Worm (Caenorhabditis elegans) whole organism, L4 larva: ENCODE data around the gene crn-5.
A peak's percentile ranks its signal among the peaks of the same experiment; 100 is the strongest.

Experiments
- F26F4.8 ChIP-seq: fragments of 200-800 bp; sonication (Bioruptor generic); conservative IDR thresholded peaks from 2 replicates; pipeline ENCODE4 v1.3.6; 2022; ENCODE audit warnings: missing genetic modification characterization, missing compliant biosample characterization
- F37D6.2 ChIP-seq: sonication (generic microtip); optimal IDR thresholded peaks from 2 replicates; lab custom pipeline; 2016; ENCODE audit warnings: mild to moderate bottlenecking, missing genetic modification characterization, missing compliant biosample characterization
- T26A8.4 ChIP-seq: fragments of 200-800 bp; sonication (Bioruptor generic); IDR thresholded peaks from 2 replicates; pipeline ENCODE4 v1.3.6; 2022; ENCODE audit warnings: missing genetic modification characterization, missing compliant biosample characterization
- Y105C5A.15 ChIP-seq: fragments of 200-800 bp; sonication (Bioruptor generic); IDR thresholded peaks from 2 replicates; pipeline ENCODE4 v1.3.6; 2022; ENCODE audit warnings: missing genetic modification characterization, missing compliant biosample characterization
- Y48G9A.11 ChIP-seq: fragments of 200-800 bp; sonication (Bioruptor generic); IDR thresholded peaks from 2 replicates; pipeline ENCODE4 v1.3.6; 2022; ENCODE audit warnings: missing genetic modification reagents, missing genetic modification characterization, missing compliant biosample characterization
- ZK337.2 ChIP-seq: fragments of 200-800 bp; sonication (Bioruptor generic); IDR thresholded peaks from 2 replicates; pipeline ENCODE4 v1.3.6; 2022; ENCODE audit warnings: missing genetic modification reagents, missing genetic modification characterization, missing compliant biosample characterization
- aha-1 ChIP-seq: fragments of 150-350 bp; peaks from one replicate; lab custom pipeline; 2014; ENCODE audit warnings: missing biosample characterization, missing genetic modification characterization
- aly-2 ChIP-seq: sonication (generic microtip); optimal IDR thresholded peaks from 2 replicates; lab custom pipeline; 2018; ENCODE audit warnings: missing biosample characterization, missing genetic modification characterization
- ama-1 ChIP-seq: fragments of 150-350 bp; optimal IDR thresholded peaks from 2 replicates; lab custom pipeline; 2014; ENCODE audit warnings: inconsistent platforms, mixed read lengths
- arid-1 ChIP-seq: fragments of 200-800 bp; sonication (Bioruptor generic); conservative IDR thresholded peaks from 2 replicates; pipeline ENCODE4 v1.3.6; 2022; ENCODE audit warnings: missing genetic modification reagents, missing genetic modification characterization, missing compliant biosample characterization
- attf-4 ChIP-seq: sonication (generic microtip); optimal IDR thresholded peaks from 3 replicates; lab custom pipeline; 2017; ENCODE audit warnings: missing biosample characterization, missing genetic modification characterization
- ceh-20 ChIP-seq: fragments of 200-800 bp; sonication (Bioruptor generic); IDR thresholded peaks from 2 replicates; pipeline ENCODE4 v1.3.6; 2022; ENCODE audit warnings: missing genetic modification reagents, missing genetic modification characterization, missing compliant biosample characterization
- ceh-28 ChIP-seq: fragments of 150-350 bp; optimal IDR thresholded peaks from 2 replicates; lab custom pipeline; 2014; ENCODE audit warnings: missing biosample characterization, missing genetic modification reagents, missing genetic modification characterization
- ceh-32 ChIP-seq: sonication (generic microtip); optimal IDR thresholded peaks from 2 replicates; lab custom pipeline; 2016; ENCODE audit warnings: mild to moderate bottlenecking, missing genetic modification characterization, missing compliant biosample characterization; ENCODE audit not compliant: poor library complexity
- ceh-82 ChIP-seq: sonication (generic microtip); optimal IDR thresholded peaks from 2 replicates; lab custom pipeline; 2017; ENCODE audit warnings: missing biosample characterization, missing genetic modification characterization
- ctbp-1 ChIP-seq: fragments of 200-800 bp; sonication (Bioruptor generic); IDR thresholded peaks from 2 replicates; pipeline ENCODE4 v1.3.6; 2022; ENCODE audit warnings: missing genetic modification reagents, missing genetic modification characterization, missing compliant biosample characterization
- daf-16 ChIP-seq, 3 experiments: sonication (generic microtip); optimal IDR thresholded peaks; 2 replicates each; lab custom pipeline; 2016 to 2017; ENCODE audit warnings: missing genetic modification characterization in 3 of 3, missing genetic modification reagents in 3 of 3, mild to moderate bottlenecking in 2 of 3, missing compliant biosample characterization in 2 of 3, missing biosample characterization in 1 of 3, moderate library complexity in 1 of 3
- dmd-6 ChIP-seq: fragments of 200-800 bp; sonication (Bioruptor generic); IDR thresholded peaks from 2 replicates; pipeline ENCODE4 v1.3.6; 2022; ENCODE audit warnings: missing genetic modification reagents, missing genetic modification characterization, missing compliant biosample characterization
- egl-43 ChIP-seq: fragments of 200-800 bp; sonication (Bioruptor generic); IDR thresholded peaks from 2 replicates; pipeline ENCODE4 v1.3.6; 2022; ENCODE audit warnings: missing genetic modification reagents, missing genetic modification characterization, missing compliant biosample characterization
- gei-8 ChIP-seq: fragments of 200-800 bp; sonication (Bioruptor generic); optimal IDR thresholded peaks from 2 replicates; lab custom pipeline; 2018; ENCODE audit warnings: mild to moderate bottlenecking, missing genetic modification characterization, missing compliant biosample characterization
- hif-1 ChIP-seq, 2 experiments: sonication (generic microtip); optimal IDR thresholded peaks; 2 replicates each; lab custom pipeline; 2016 to 2017; ENCODE audit warnings: missing compliant biosample characterization in 2 of 2, missing genetic modification characterization in 2 of 2, missing genetic modification reagents in 2 of 2, missing genotype in 2 of 2, mild to moderate bottlenecking in 1 of 2
- hlh-11 ChIP-seq: fragments of 200-800 bp; sonication (Bioruptor generic); optimal IDR thresholded peaks from 2 replicates; lab custom pipeline; 2018; ENCODE audit warnings: mild to moderate bottlenecking, missing genetic modification characterization, missing compliant biosample characterization
- lim-7 ChIP-seq: fragments of 200-800 bp; sonication (Bioruptor generic); IDR thresholded peaks from 2 replicates; pipeline ENCODE4 v1.3.6; 2022; ENCODE audit warnings: missing genetic modification characterization, missing compliant biosample characterization
- lin-13 ChIP-seq: fragments of 150-350 bp; optimal IDR thresholded peaks from 2 replicates; lab custom pipeline; 2014; ENCODE audit warnings: missing biosample characterization, missing genetic modification reagents, missing genetic modification characterization
- lin-39 ChIP-seq: fragments of 150-350 bp; optimal IDR thresholded peaks from 2 replicates; lab custom pipeline; 2014; ENCODE audit warnings: missing biosample characterization, missing genetic modification reagents, missing genetic modification characterization
- lir-3 ChIP-seq: sonication (generic microtip); optimal IDR thresholded peaks from 2 replicates; lab custom pipeline; 2016; ENCODE audit warnings: mild to moderate bottlenecking, missing genetic modification characterization, missing compliant biosample characterization
- madf-5 ChIP-seq, 2 experiments: fragments of 200-800 bp; sonication (Bioruptor generic); IDR thresholded peaks; 2 replicates each; pipeline ENCODE4 v1.3.6; 2022; ENCODE audit warnings: missing compliant biosample characterization in 2 of 2, missing genetic modification characterization in 2 of 2
- madf-9 ChIP-seq: fragments of 200-800 bp; sonication (Bioruptor generic); conservative IDR thresholded peaks from 2 replicates; pipeline ENCODE4 v1.3.6; 2022; ENCODE audit warnings: missing genetic modification reagents, missing genetic modification characterization, missing compliant biosample characterization
- mep-1 ChIP-seq: fragments of 150-350 bp; sonication (generic microtip); optimal IDR thresholded peaks from 3 replicates; lab custom pipeline; 2014; ENCODE audit warnings: missing biosample characterization, missing genetic modification characterization
- mxl-2 ChIP-seq: fragments of 200-800 bp; sonication (Bioruptor generic); conservative IDR thresholded peaks from 2 replicates; pipeline ENCODE4 v1.3.6; 2022; ENCODE audit warnings: missing genetic modification reagents, missing genetic modification characterization, missing compliant biosample characterization
- mxl-3 ChIP-seq: fragments of 200-800 bp; sonication (Bioruptor generic); optimal IDR thresholded peaks from 2 replicates; lab custom pipeline; 2018; ENCODE audit warnings: mild to moderate bottlenecking, missing genetic modification characterization, missing compliant biosample characterization
- nhr-102 ChIP-seq: sonication (generic microtip); optimal IDR thresholded peaks from 2 replicates; lab custom pipeline; 2016; ENCODE audit warnings: mild to moderate bottlenecking, missing genetic modification characterization, moderate library complexity, missing compliant biosample characterization
- nhr-11 ChIP-seq: fragments of 150-350 bp; optimal IDR thresholded peaks from 2 replicates; lab custom pipeline; 2014; ENCODE audit warnings: missing biosample characterization, missing genetic modification characterization
- nhr-111 ChIP-seq: fragments of 200-800 bp; sonication (Bioruptor generic); optimal IDR thresholded peaks from 2 replicates; lab custom pipeline; 2018; ENCODE audit warnings: mild to moderate bottlenecking, missing genetic modification characterization, missing compliant biosample characterization
- nhr-237 ChIP-seq: sonication (generic microtip); optimal IDR thresholded peaks from 2 replicates; lab custom pipeline; 2017; ENCODE audit warnings: missing biosample characterization, missing genetic modification characterization
- nhr-41 ChIP-seq: fragments of 200-800 bp; sonication (Bioruptor generic); IDR thresholded peaks from 2 replicates; pipeline ENCODE4 v1.3.6; 2022; ENCODE audit warnings: missing genetic modification reagents, missing genetic modification characterization, missing compliant biosample characterization
- nhr-42 ChIP-seq: fragments of 200-800 bp; sonication (Bioruptor generic); IDR thresholded peaks from 2 replicates; pipeline ENCODE4 v1.3.6; 2022; ENCODE audit warnings: missing genetic modification characterization, missing compliant biosample characterization
- nhr-6 ChIP-seq: fragments of 150-350 bp; optimal IDR thresholded peaks from 2 replicates; lab custom pipeline; 2014; ENCODE audit warnings: missing biosample characterization, missing genetic modification characterization
- pha-4 ChIP-seq, 2 experiments: fragments of 150-350 bp in 1 of 2; fragments of 200-800 bp in 1 of 2; sonication (Bioruptor generic) in 1 of 2; IDR thresholded peaks in 1 of 2; optimal IDR thresholded peaks in 1 of 2; 2 replicates each; pipeline versions ENCODE4 v1.3.6 to Lab custom; 2014 to 2022; ENCODE audit warnings: missing genetic modification characterization in 2 of 2, missing genetic modification reagents in 2 of 2, missing biosample characterization in 1 of 2, missing compliant biosample characterization in 1 of 2
- pqm-1 ChIP-seq: sonication (generic microtip); optimal IDR thresholded peaks from 2 replicates; lab custom pipeline; 2017; ENCODE audit warnings: missing biosample characterization, missing genetic modification characterization
- rbr-2 ChIP-seq: sonication (generic microtip); optimal IDR thresholded peaks from 2 replicates; lab custom pipeline; 2016; ENCODE audit warnings: missing genotype, missing genetic modification characterization, missing compliant biosample characterization
- saeg-2 ChIP-seq: fragments of 200-800 bp; sonication (Bioruptor generic); IDR thresholded peaks from 2 replicates; pipeline ENCODE4 v1.3.6; 2022; ENCODE audit warnings: missing genetic modification reagents, missing genetic modification characterization, missing compliant biosample characterization
- spr-1 ChIP-seq: sonication (generic microtip); optimal IDR thresholded peaks from 2 replicates; lab custom pipeline; 2016; ENCODE audit warnings: mild to moderate bottlenecking, missing genetic modification characterization, missing compliant biosample characterization
- spr-3 ChIP-seq: fragments of 200-800 bp; sonication (Bioruptor generic); optimal IDR thresholded peaks from 2 replicates; lab custom pipeline; 2018; ENCODE audit warnings: mild to moderate bottlenecking, missing genetic modification characterization, missing compliant biosample characterization
- unc-39 ChIP-seq: sonication (generic microtip); optimal IDR thresholded peaks from 2 replicates; lab custom pipeline; 2017; ENCODE audit warnings: missing biosample characterization, missing genetic modification characterization
- vab-7 ChIP-seq: fragments of 200-800 bp; sonication (Bioruptor generic); IDR thresholded peaks from 2 replicates; pipeline ENCODE4 v1.3.6; 2022; ENCODE audit warnings: missing genetic modification reagents, missing genetic modification characterization, missing compliant biosample characterization
- zip-11 ChIP-seq: fragments of 200-800 bp; sonication (Bioruptor generic); IDR thresholded peaks from 2 replicates; pipeline ENCODE4 v1.3.6; 2022; ENCODE audit warnings: missing genetic modification characterization, missing compliant biosample characterization

The crn-5 gene

DNA sequence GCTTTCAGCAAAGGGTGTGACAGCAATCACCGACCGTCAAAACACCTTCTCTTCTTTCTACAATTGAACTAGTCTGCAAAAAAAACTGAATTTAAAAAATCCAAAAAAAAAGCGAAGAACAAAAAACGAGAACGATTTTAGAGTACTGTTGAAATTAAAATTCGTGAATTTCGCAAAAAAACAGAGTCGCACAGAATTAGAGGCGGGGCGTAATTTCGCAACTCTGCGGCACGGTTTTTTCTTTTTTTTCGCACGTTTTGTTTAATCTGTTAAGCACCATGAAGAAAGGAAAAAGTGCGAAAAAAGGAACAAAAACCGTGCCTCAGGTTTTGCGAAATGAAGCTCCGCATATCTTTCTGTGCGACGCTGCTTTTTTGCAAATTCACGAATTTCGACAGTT, 37.6 kb upstream of the crn-5 start, which contains the start of gene mnk-1:
TSS of gene mnk-1 (minus strand) at position 73 of the 400 bp plus-strand sequence.
- no peak for TF ChIP-seq ceh-82 (tag; lab: Kevin White, UChicago)
- TF ChIP-seq ceh-20 (GFP tag; lab: Robert Waterston, UW) = no peak
- TF ChIP-seq aha-1 (tag; lab: Kevin White, UChicago) = peak; percentile 87

DNA sequence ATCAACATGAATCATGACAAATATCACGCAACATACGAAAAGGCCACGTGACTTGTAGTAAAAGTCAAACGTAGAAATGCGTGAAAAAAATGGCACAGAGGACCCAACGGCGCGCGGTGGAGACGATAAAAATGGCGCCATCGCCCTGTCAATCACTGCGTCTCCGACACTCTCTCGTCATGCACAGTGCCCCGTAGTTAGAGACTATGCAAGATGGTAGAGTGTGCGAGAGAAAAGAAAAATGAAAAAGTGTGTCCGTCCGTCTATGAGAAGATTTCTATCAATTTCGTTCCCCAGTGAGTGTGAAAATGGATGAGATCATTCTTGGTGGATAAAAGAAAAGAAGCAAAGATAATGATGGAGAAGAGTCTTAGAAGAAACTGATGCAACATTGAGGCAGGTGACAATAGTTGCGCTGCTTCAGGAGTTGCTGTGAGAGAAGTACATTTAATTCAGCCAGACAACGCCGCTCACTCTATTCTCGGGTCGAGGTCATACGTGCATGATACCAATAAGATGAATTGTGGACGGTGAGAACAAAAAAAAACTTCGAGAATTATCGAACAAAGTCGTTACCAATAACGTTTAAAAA, 37.0 kb upstream of the crn-5 start:
- TF ChIP-seq nhr-102 (tag; lab: Kevin White, UChicago) (peak; percentile 40), saeg-2 (peak; percentile 70), vab-7 (0 out of 2 replicates have a peak, but pooled peaks have one; percentile 23), nhr-237 (tag; lab: Kevin White, UChicago) (no peak), ceh-32 (tag; lab: Kevin White, UChicago) (no peak), daf-16 (GFP tag; optimal IDR thresholded peaks at IDR 0.05; lab: Kevin White, UChicago) (peak in 1 of 2 experiments; percentile 26), daf-16 (tag; optimal IDR thresholded peaks at IDR 0.05; lab: Kevin White, UChicago) (peak; percentile 26), hlh-11 (peak; percentile 85), zip-11 (GFP tag; lab: Robert Waterston, UW) (no peak), egl-43 (GFP tag; lab: Robert Waterston, UW) (peak; percentile 3; the same call in 1 of the 2 replicates), pha-4 (GFP tag; IDR thresholded peaks at IDR 0.05; lab: Robert Waterston, UW) (no peak), pha-4 (tag; optimal IDR thresholded peaks at IDR 0.05; lab: Kevin White, UChicago) (no peak), ama-1 (lab: Kevin White, UChicago) (peak; percentile 57), rbr-2 (tag; lab: Kevin White, UChicago) (no peak), arid-1 (GFP tag; lab: Robert Waterston, UW) (no peak; the same call in 1 of the 2 replicates), nhr-42 (GFP tag; lab: Robert Waterston, UW) (no peak), attf-4 (tag; lab: Kevin White, UChicago) (no peak), F26F4.8 (GFP tag; lab: Robert Waterston, UW) (no peak), lim-7 (GFP tag; lab: Robert Waterston, UW) (no peak), gei-8 (GFP tag; lab: Kevin White, UChicago) (no peak), aha-1 (tag; lab: Kevin White, UChicago) (peak; percentile 94), nhr-111 (GFP tag; lab: Kevin White, UChicago) (peak; percentile 15), unc-39 (tag; lab: Kevin White, UChicago) (no peak), Y105C5A.15 (GFP tag; lab: Robert Waterston, UW) (0 out of 2 replicates have a peak, but pooled peaks have one; percentile 13), spr-3 (GFP tag; lab: Kevin White, UChicago) (no peak), F37D6.2 (tag; lab: Kevin White, UChicago) (no peak), aly-2 (tag; lab: Kevin White, UChicago) (no peak), madf-9 (GFP tag; lab: Robert Waterston, UW) (0 out of 2 replicates have a peak, but pooled peaks have one; percentile 12), dmd-6 (GFP tag; lab: Robert Waterston, UW) (peak; percentile 85), mxl-2 (GFP tag; lab: Robert Waterston, UW) (0 out of 2 replicates have a peak, but pooled peaks have one; percentile 8), pqm-1 (peak; percentile 5), lin-13 (GFP tag; lab: Kevin White, UChicago) (peak; percentile 44), madf-5 (GFP tag; IDR thresholded peaks at IDR 0.05; lab: Robert Waterston, UW) (no peak), mxl-3 (GFP tag; lab: Kevin White, UChicago) (peak; percentile 25), nhr-11 (tag; lab: Kevin White, UChicago) (peak; percentile 82), Y48G9A.11 (GFP tag; lab: Robert Waterston, UW) (no peak), mep-1 (peak; percentile 72), ZK337.2 (no peak), lir-3 (tag; lab: Kevin White, UChicago) (no peak), spr-1 (tag; lab: Kevin White, UChicago) (peak; percentile 35), T26A8.4 (GFP tag; lab: Robert Waterston, UW) (no peak), nhr-6 (tag; lab: Kevin White, UChicago) (no peak), hif-1 (tag; optimal IDR thresholded peaks at IDR 0.05; lab: Kevin White, UChicago) (peak in 1 of 2 experiments; percentile 49), lin-39 (no peak), ctbp-1 (GFP tag; lab: Robert Waterston, UW) (0 out of 2 replicates have a peak, but pooled peaks have one; percentile 45), nhr-41 (GFP tag; lab: Robert Waterston, UW) (peak; percentile 52; the same call in 1 of the 2 replicates), ceh-82 (tag; lab: Kevin White, UChicago) (no peak), ceh-28 (tag; lab: Kevin White, UChicago) (no peak)
